Worm (Caenorhabditis elegans): ENCODE results near the gene sqv-4.

ce11 chrV:10675978-10676377, 14.7 kb upstream of the sqv-4 start:
- TF ChIP-seq ztf-29 (GFP tag; IDR thresholded peaks at IDR 0.05) (no peak), cog-1 (tag; optimal IDR thresholded peaks at IDR 0.05) (no peak), tab-1 (GFP tag; IDR thresholded peaks at IDR 0.05) (no peak), T22C8.4 (GFP tag; IDR thresholded peaks at IDR 0.05) (no peak), ztf-23 (GFP tag; IDR thresholded peaks at IDR 0.05) (no peak), flt-1 (GFP tag; IDR thresholded peaks at IDR 0.05) (no peak), klf-2 (GFP tag; conservative IDR thresholded peaks at IDR 0.05) (no peak)

Measured in whole organism, midembryonic.